Fruit fly (Drosophila melanogaster) S2 (cell line): ENCODE data around the gene CG13131.

Source experiments
- CG8478 ChIP-seq: fragments of >200 bp; optimal IDR thresholded peaks from 2 replicates; lab custom pipeline; 2018
- CTCF ChIP-seq, 2 experiments: fragments of >200 bp; optimal IDR thresholded peaks; 2 replicates each; lab custom pipeline; 2018

- TF ChIP-seq CTCF (optimal IDR thresholded peaks at IDR 0.05; lab: Kevin White, UChicago) (no peak), CG8478 (lab: Kevin White, UChicago) (no peak)
Observed at dm6 chr2L:9981809-9982208, 35.5 kb downstream of the CG13131 start.
